Fruit fly (Drosophila melanogaster) whole organism, embryonic: ENCODE results near the gene iav.

Source experiments
- Ada2b ChIP-seq: fragments of 200-800 bp; sonication (Bioruptor generic); IDR thresholded peaks from 2 replicates; pipeline ENCODE4 v1.3.6; 2022; ENCODE audit warnings: missing biosample characterization, missing genetic modification characterization
- CG12071 ChIP-seq: fragments of 200-800 bp; sonication (Bioruptor generic); optimal IDR thresholded peaks from 3 replicates; lab custom pipeline; 2018; ENCODE audit warnings: missing biosample characterization, mild to moderate bottlenecking, missing genetic modification characterization
- CG13624 ChIP-seq: fragments of 200-800 bp; sonication (Bioruptor generic); optimal IDR thresholded peaks from 2 replicates; lab custom pipeline; 2016; ENCODE audit warnings: missing biosample characterization, missing genetic modification characterization
- CG14965 ChIP-seq: fragments of 200-800 bp; sonication (Bioruptor generic); optimal IDR thresholded peaks from 2 replicates; lab custom pipeline; 2016; ENCODE audit warnings: missing biosample characterization, missing genetic modification characterization, borderline replicate concordance
- CG16815 ChIP-seq: fragments of 200-800 bp; sonication (Bioruptor generic); optimal IDR thresholded peaks from 3 replicates; lab custom pipeline; 2017; ENCODE audit warnings: missing biosample characterization, mild to moderate bottlenecking, missing genetic modification characterization
- CG18619 ChIP-seq: fragments of 200-800 bp; sonication (Bioruptor generic); optimal IDR thresholded peaks from 3 replicates; lab custom pipeline; 2017; ENCODE audit warnings: missing biosample characterization, mild to moderate bottlenecking, missing genetic modification characterization
- CG2889 ChIP-seq: fragments of 200-800 bp; sonication (Bioruptor generic); IDR thresholded peaks from 3 replicates; pipeline ENCODE4 v1.3.6; 2022; ENCODE audit warnings: missing biosample characterization, missing genetic modification characterization
- CG4707 ChIP-seq: fragments of 200-800 bp; sonication (Bioruptor generic); optimal IDR thresholded peaks from 2 replicates; lab custom pipeline; 2018; ENCODE audit warnings: missing biosample characterization, mild to moderate bottlenecking, missing genetic modification characterization, moderate library complexity
- CG4820 ChIP-seq: fragments of 200-800 bp; sonication (Bioruptor generic); optimal IDR thresholded peaks from 3 replicates; lab custom pipeline; 2016; ENCODE audit warnings: missing biosample characterization, missing genetic modification characterization
- CG6254 ChIP-seq: fragments of 200-800 bp; sonication (Bioruptor generic); optimal IDR thresholded peaks from 3 replicates; lab custom pipeline; 2017; ENCODE audit warnings: mild to moderate bottlenecking, missing biosample characterization, missing genetic modification reagents, missing genetic modification characterization
- CG6689 ChIP-seq: fragments of 200-800 bp; sonication (Bioruptor generic); IDR thresholded peaks from 2 replicates; pipeline ENCODE4 v1.3.6; 2022; ENCODE audit warnings: missing biosample characterization, missing genetic modification characterization
- CG7786 ChIP-seq: fragments of 200-800 bp; sonication (Bioruptor generic); optimal IDR thresholded peaks from 2 replicates; lab custom pipeline; 2016; ENCODE audit warnings: missing biosample characterization, missing genetic modification characterization
- CTCF ChIP-seq: fragments of 200-800 bp; sonication (Bioruptor generic); optimal IDR thresholded peaks from 2 replicates; lab custom pipeline; 2017; ENCODE audit warnings: missing biosample characterization, mild to moderate bottlenecking, missing genetic modification characterization, moderate library complexity
- Deaf1 ChIP-seq: fragments of 200-800 bp; optimal IDR thresholded peaks from 3 replicates; lab custom pipeline; 2019; ENCODE audit warnings: missing biosample characterization, mild to moderate bottlenecking, missing genetic modification characterization, moderate library complexity
- Doc3 ChIP-seq: fragments of 200-800 bp; sonication (Bioruptor generic); IDR thresholded peaks from 3 replicates; pipeline ENCODE4 v1.3.6; 2022; ENCODE audit warnings: missing biosample characterization, missing genetic modification characterization; ENCODE audit not compliant: partially characterized antibody
- Eip74EF ChIP-seq, 2 experiments: fragments of 200-800 bp in 1 of 2; fragments of >200 bp in 1 of 2; sonication (Bioruptor generic) in 1 of 2; optimal IDR thresholded peaks; 2 replicates each; lab custom pipeline; 2017 to 2019; ENCODE audit warnings: missing biosample characterization in 2 of 2, missing genetic modification characterization in 2 of 2, mild to moderate bottlenecking in 1 of 2, moderate library complexity in 1 of 2
- H2.0 ChIP-seq: fragments of 200-800 bp; sonication (Bioruptor generic); IDR thresholded peaks from 2 replicates; pipeline ENCODE4 v1.3.6; 2022; ENCODE audit warnings: missing biosample characterization, missing genetic modification characterization
- HLH54F ChIP-seq: fragments of 200-800 bp; sonication (Bioruptor generic); optimal IDR thresholded peaks from 3 replicates; lab custom pipeline; 2016; ENCODE audit warnings: missing biosample characterization, missing genetic modification characterization
- Hr39 ChIP-seq: fragments of >200 bp; optimal IDR thresholded peaks from 2 replicates; lab custom pipeline; 2017
- Ssrp ChIP-seq: fragments of 200-800 bp; sonication (Bioruptor generic); optimal IDR thresholded peaks from 2 replicates; lab custom pipeline; 2018; ENCODE audit warnings: missing biosample characterization, mild to moderate bottlenecking, missing genetic modification characterization, moderate library complexity
- TFAM ChIP-seq: fragments of 200-800 bp; sonication (Bioruptor generic); optimal IDR thresholded peaks from 2 replicates; lab custom pipeline; 2017; ENCODE audit warnings: missing biosample characterization, missing genetic modification characterization, inconsistent platforms
- Usf ChIP-seq: fragments of 200-800 bp; sonication (Bioruptor generic); optimal IDR thresholded peaks from 2 replicates; lab custom pipeline; 2017; ENCODE audit warnings: missing genotype, missing biosample characterization, missing genetic modification characterization
- al ChIP-seq: fragments of 200-800 bp; sonication (Bioruptor generic); IDR thresholded peaks from 2 replicates; pipeline ENCODE4 v1.3.6; 2022; ENCODE audit warnings: missing biosample characterization, missing genetic modification characterization
- bbx ChIP-seq: fragments of 200-800 bp; sonication (Bioruptor generic); IDR thresholded peaks from 2 replicates; pipeline ENCODE4 v1.3.6; 2022; ENCODE audit warnings: missing biosample characterization, missing genetic modification characterization; ENCODE audit not compliant: partially characterized antibody
- chinmo ChIP-seq: fragments of 200-800 bp; sonication (Bioruptor generic); IDR thresholded peaks from 4 replicates; pipeline ENCODE4 v1.3.6; 2022; ENCODE audit warnings: missing biosample characterization, missing genetic modification characterization; ENCODE audit not compliant: partially characterized antibody
- crp ChIP-seq, 2 experiments: fragments of 200-800 bp; sonication (Bioruptor generic); optimal IDR thresholded peaks; 2 replicates in 1 of 2; 3 replicates in 1 of 2; lab custom pipeline; 2017; ENCODE audit warnings: missing biosample characterization in 2 of 2, missing genetic modification characterization in 2 of 2, mild to moderate bottlenecking in 1 of 2, moderate library complexity in 1 of 2
- da ChIP-seq: fragments of 200-800 bp; sonication (Bioruptor generic); optimal IDR thresholded peaks from 2 replicates; lab custom pipeline; 2016; ENCODE audit warnings: missing biosample characterization, missing genetic modification characterization
- dpn ChIP-seq, 2 experiments: fragments of 200-800 bp; sonication (Bioruptor generic); optimal IDR thresholded peaks; 3 replicates each; lab custom pipeline; 2016; ENCODE audit warnings: missing biosample characterization in 2 of 2, missing genetic modification characterization in 2 of 2
- ems ChIP-seq: fragments of 200-800 bp; sonication (Bioruptor generic); optimal IDR thresholded peaks from 3 replicates; lab custom pipeline; 2016; ENCODE audit warnings: missing biosample characterization, missing genetic modification characterization
- en ChIP-seq: fragments of 200-800 bp; sonication (Bioruptor generic); optimal IDR thresholded peaks from 2 replicates; lab custom pipeline; 2016; ENCODE audit warnings: missing biosample characterization, missing genetic modification characterization
- eyg ChIP-seq: fragments of 200-800 bp; sonication (Bioruptor generic); optimal IDR thresholded peaks from 3 replicates; lab custom pipeline; 2016; ENCODE audit warnings: missing biosample characterization, missing genetic modification characterization
- fd102C ChIP-seq: fragments of 200-800 bp; sonication (Bioruptor generic); optimal IDR thresholded peaks from 2 replicates; lab custom pipeline; 2018; ENCODE audit warnings: missing biosample characterization, mild to moderate bottlenecking, missing genetic modification characterization, moderate library complexity
- gcm ChIP-seq: fragments of 200-800 bp; sonication (Bioruptor generic); optimal IDR thresholded peaks from 2 replicates; lab custom pipeline; 2019; ENCODE audit warnings: missing biosample characterization, mild to moderate bottlenecking, missing genetic modification characterization, moderate library complexity
- grau ChIP-seq: fragments of 200-800 bp; optimal IDR thresholded peaks from 3 replicates; lab custom pipeline; 2019; ENCODE audit warnings: missing biosample characterization, mild to moderate bottlenecking, missing genetic modification characterization, moderate library complexity
- gsb-n ChIP-seq: fragments of 200-800 bp; sonication (Bioruptor generic); optimal IDR thresholded peaks from 3 replicates; lab custom pipeline; 2018; ENCODE audit warnings: missing biosample characterization, mild to moderate bottlenecking, missing genetic modification characterization
- h ChIP-seq: fragments of >200 bp; optimal IDR thresholded peaks from 2 replicates; lab custom pipeline; 2017
- klu ChIP-seq: fragments of 200-800 bp; sonication (Bioruptor generic); IDR thresholded peaks from 2 replicates; pipeline ENCODE4 v1.3.6; 2022; ENCODE audit warnings: missing biosample characterization, missing genetic modification characterization
- knrl ChIP-seq: fragments of 200-800 bp; sonication (Bioruptor generic); IDR thresholded peaks from 3 replicates; pipeline ENCODE4 v1.3.6; 2022; ENCODE audit warnings: missing biosample characterization, missing genetic modification characterization; ENCODE audit not compliant: partially characterized antibody
- luna ChIP-seq: fragments of 200-800 bp; sonication (Bioruptor generic); optimal IDR thresholded peaks from 2 replicates; lab custom pipeline; 2016; ENCODE audit warnings: missing biosample characterization, missing genetic modification characterization
- mam ChIP-seq: fragments of 200-800 bp; sonication (Bioruptor generic); optimal IDR thresholded peaks from 3 replicates; lab custom pipeline; 2016; ENCODE audit warnings: missing biosample characterization, missing genetic modification characterization
- nau ChIP-seq: fragments of 200-800 bp; sonication (Bioruptor generic); optimal IDR thresholded peaks from 3 replicates; lab custom pipeline; 2017; ENCODE audit warnings: missing biosample characterization, mild to moderate bottlenecking, missing genetic modification characterization, missing genetic modification reagents
- peb ChIP-seq: fragments of 200-800 bp; sonication (Bioruptor generic); IDR thresholded peaks from 2 replicates; pipeline ENCODE4 v1.3.6; 2022; ENCODE audit warnings: missing biosample characterization, missing genetic modification characterization
- pfk ChIP-seq: fragments of 200-800 bp; sonication (Bioruptor generic); optimal IDR thresholded peaks from 2 replicates; lab custom pipeline; 2018; ENCODE audit warnings: missing biosample characterization, mild to moderate bottlenecking, missing genetic modification characterization, moderate library complexity
- phol ChIP-seq: fragments of 200-800 bp; sonication (Bioruptor generic); optimal IDR thresholded peaks from 3 replicates; lab custom pipeline; 2018; ENCODE audit warnings: missing biosample characterization, mild to moderate bottlenecking, missing genetic modification characterization, moderate library complexity
- salm ChIP-seq: fragments of 200-800 bp; sonication (Bioruptor generic); optimal IDR thresholded peaks from 2 replicates; lab custom pipeline; 2018; ENCODE audit warnings: missing biosample characterization, mild to moderate bottlenecking, missing genetic modification characterization
- scrt ChIP-seq: fragments of 200-800 bp; sonication (Bioruptor generic); optimal IDR thresholded peaks from 2 replicates; lab custom pipeline; 2018; ENCODE audit warnings: missing biosample characterization, mild to moderate bottlenecking, missing genetic modification characterization, moderate library complexity
- seq ChIP-seq: fragments of 200-800 bp; sonication (Bioruptor generic); IDR thresholded peaks from 2 replicates; pipeline ENCODE4 v1.3.6; 2022; ENCODE audit warnings: missing biosample characterization, missing genetic modification characterization
- sqz ChIP-seq: fragments of 200-800 bp; sonication (Bioruptor generic); optimal IDR thresholded peaks from 3 replicates; lab custom pipeline; 2018; ENCODE audit warnings: missing biosample characterization, mild to moderate bottlenecking, missing genetic modification characterization
- sr ChIP-seq: fragments of 200-800 bp; sonication (Bioruptor generic); IDR thresholded peaks from 3 replicates; pipeline ENCODE4 v1.3.6; 2022; ENCODE audit warnings: missing biosample characterization, missing genetic modification characterization
- sug ChIP-seq: fragments of 200-800 bp; optimal IDR thresholded peaks from 2 replicates; lab custom pipeline; 2019; ENCODE audit warnings: missing biosample characterization, mild to moderate bottlenecking, missing genetic modification characterization, moderate library complexity
- tap ChIP-seq: fragments of 200-800 bp; optimal IDR thresholded peaks from 3 replicates; lab custom pipeline; 2019; ENCODE audit warnings: missing biosample characterization, mild to moderate bottlenecking, missing genetic modification characterization, moderate library complexity
- tx ChIP-seq: fragments of 200-800 bp; sonication (Bioruptor generic); optimal IDR thresholded peaks from 2 replicates; lab custom pipeline; 2016; ENCODE audit warnings: missing biosample characterization, missing genetic modification characterization
- wdn ChIP-seq: fragments of 200-800 bp; sonication (Bioruptor generic); IDR thresholded peaks from 2 replicates; pipeline ENCODE4 v1.3.6; 2022; ENCODE audit warnings: missing biosample characterization, missing genetic modification characterization

iav gene

dm6 chrX:6853384-6853783, 39.6 kb downstream of the iav start (continued):
- TF ChIP-seq salm (tag; lab: Kevin White, UChicago), result no peak
- TF ChIP-seq crp (GFP tag; optimal IDR thresholded peaks at IDR 0.05; lab: Kevin White, UChicago), result no peak
- TF ChIP-seq Ada2b, result no peak
- no peak for TF ChIP-seq CG14965
- no peak for TF ChIP-seq ems (GFP tag; lab: Kevin White, UChicago)
- peak; percentile 52 for TF ChIP-seq sqz (GFP tag; lab: Kevin White, UChicago)
- no peak for TF ChIP-seq sr (GFP tag; lab: Robert Waterston, UW)
- TF ChIP-seq wdn (GFP tag; lab: Robert Waterston, UW), result no peak
- TF ChIP-seq CG18619, result no peak
- no peak for TF ChIP-seq HLH54F
- TF ChIP-seq Ssrp (tag; lab: Kevin White, UChicago), result no peak
- no peak for TF ChIP-seq CTCF (GFP tag; lab: Kevin White, UChicago)
- TF ChIP-seq tx (GFP tag; lab: Kevin White, UChicago), result no peak
- no peak for TF ChIP-seq CG13624
- TF ChIP-seq Usf, result no peak
- no peak for TF ChIP-seq gcm
- no peak for TF ChIP-seq da (GFP tag; lab: Kevin White, UChicago)
- peak; percentile 80 for TF ChIP-seq pfk
- TF ChIP-seq CG12071 (GFP tag; lab: Kevin White, UChicago), result no peak
- TF ChIP-seq CG6254 (GFP tag; lab: Kevin White, UChicago), result no peak
- TF ChIP-seq Hr39 (lab: Kevin White, UChicago), result no peak
- TF ChIP-seq TFAM (GFP tag; lab: Kevin White, UChicago), result no peak
- no peak for TF ChIP-seq CG4820 (GFP tag; lab: Kevin White, UChicago)
- TF ChIP-seq gsb-n (tag; lab: Kevin White, UChicago), result no peak
- no peak for TF ChIP-seq nau
- no peak for TF ChIP-seq dpn (GFP tag; optimal IDR thresholded peaks at IDR 0.05; lab: Kevin White, UChicago)
- peak; percentile 89 for TF ChIP-seq Deaf1 (tag; lab: Kevin White, UChicago)
- peak; percentile 10 for TF ChIP-seq phol
- TF ChIP-seq CG2889, result no peak
- TF ChIP-seq Eip74EF (GFP tag; optimal IDR thresholded peaks at IDR 0.05; lab: Kevin White, UChicago), result no peak
- TF ChIP-seq peb, result no peak
- no peak for TF ChIP-seq tap (tag; lab: Kevin White, UChicago)
- TF ChIP-seq fd102C (GFP tag; lab: Kevin White, UChicago), result no peak
- no peak for TF ChIP-seq h
- no peak for TF ChIP-seq luna (GFP tag; lab: Kevin White, UChicago)
- no peak for TF ChIP-seq CG6689 (GFP tag; lab: Robert Waterston, UW)
- TF ChIP-seq CG16815 (GFP tag; lab: Kevin White, UChicago), result no peak
- TF ChIP-seq eyg (GFP tag; lab: Kevin White, UChicago), result no peak
- TF ChIP-seq grau (tag; lab: Kevin White, UChicago), result no peak
- TF ChIP-seq Doc3 (GFP tag; lab: Robert Waterston, UW), result no peak
- TF ChIP-seq H2.0 (GFP tag; lab: Robert Waterston, UW), result no peak
- no peak for TF ChIP-seq al
- TF ChIP-seq klu, result no peak
- TF ChIP-seq sug (tag; lab: Kevin White, UChicago), result peak; percentile 53
- no peak for TF ChIP-seq CG4707 (GFP tag; lab: Kevin White, UChicago)
- TF ChIP-seq bbx, result no peak
- TF ChIP-seq CG7786 (GFP tag; lab: Kevin White, UChicago), result no peak
- no peak for TF ChIP-seq knrl (GFP tag; lab: Robert Waterston, UW)
- TF ChIP-seq en (GFP tag; lab: Kevin White, UChicago), result no peak
- TF ChIP-seq seq (GFP tag; lab: Robert Waterston, UW), result peak; percentile 38; the same call in 1 of the 2 replicates
- no peak for TF ChIP-seq scrt
- TF ChIP-seq mam (GFP tag; lab: Kevin White, UChicago), result no peak
- peak; percentile 88; the same call in 3 of the 4 replicates for TF ChIP-seq chinmo (GFP tag; lab: Robert Waterston, UW)
